Fruit fly (Drosophila melanogaster) whole organism, embryonic: ENCODE measurements around the gene CG31207.
A peak's percentile ranks its signal among the peaks of the same experiment; 100 is the strongest.

ENCODE experiments used
- CG10321 ChIP-seq: fragments of 200-800 bp; sonication (Bioruptor generic); IDR thresholded peaks from 2 replicates; pipeline ENCODE4 v1.3.6; 2022; ENCODE audit warnings: missing biosample characterization, missing genetic modification characterization
- CG11093 ChIP-seq: fragments of 200-800 bp; sonication (Bioruptor generic); IDR thresholded peaks from 3 replicates; pipeline ENCODE4 v1.3.6; 2022; ENCODE audit warnings: missing biosample characterization, missing genetic modification characterization
- CG11247 ChIP-seq: fragments of 200-800 bp; sonication (Bioruptor generic); IDR thresholded peaks from 2 replicates; pipeline ENCODE4 v1.3.6; 2022; ENCODE audit warnings: missing biosample characterization, missing genetic modification characterization
- CG11456 ChIP-seq: fragments of 200-800 bp; sonication (Bioruptor generic); IDR thresholded peaks from 3 replicates; pipeline ENCODE4 v1.3.6; 2022; ENCODE audit warnings: missing biosample characterization, missing genetic modification characterization
- CG14710 ChIP-seq: fragments of 200-800 bp; sonication (Bioruptor generic); optimal IDR thresholded peaks from 3 replicates; lab custom pipeline; 2019; ENCODE audit warnings: missing biosample characterization, mild to moderate bottlenecking, missing genetic modification characterization, moderate library complexity
- CG15073 ChIP-seq: fragments of 200-800 bp; sonication (Bioruptor generic); optimal IDR thresholded peaks from 2 replicates; lab custom pipeline; 2016; ENCODE audit warnings: missing biosample characterization, missing genetic modification characterization
- CG15514 ChIP-seq: fragments of 200-800 bp; sonication (Bioruptor generic); optimal IDR thresholded peaks from 3 replicates; lab custom pipeline; 2017; ENCODE audit warnings: missing biosample characterization, missing genetic modification characterization, mild to moderate bottlenecking, moderate library complexity, missing genetic modification reagents
- CG15601 ChIP-seq: fragments of 200-800 bp; sonication (Bioruptor generic); optimal IDR thresholded peaks from 3 replicates; lab custom pipeline; 2019; ENCODE audit warnings: missing biosample characterization, mild to moderate bottlenecking, missing genetic modification characterization, moderate library complexity
- CG17186 ChIP-seq: fragments of 200-800 bp; sonication (Bioruptor generic); optimal IDR thresholded peaks from 3 replicates; lab custom pipeline; 2017; ENCODE audit warnings: missing biosample characterization, missing genetic modification reagents, missing genetic modification characterization
- CG18599 ChIP-seq: fragments of 200-800 bp; sonication (Bioruptor generic); optimal IDR thresholded peaks from 3 replicates; lab custom pipeline; 2017; ENCODE audit warnings: missing biosample characterization, missing genetic modification characterization, mild to moderate bottlenecking, moderate library complexity, missing genetic modification reagents
- CG2129 ChIP-seq: fragments of 200-800 bp; sonication (Bioruptor generic); IDR thresholded peaks from 2 replicates; pipeline ENCODE4 v1.3.6; 2022; ENCODE audit warnings: missing biosample characterization, missing genetic modification characterization; ENCODE audit not compliant: partially characterized antibody
- CG2199 ChIP-seq: fragments of 200-800 bp; sonication (Bioruptor generic); IDR thresholded peaks from 3 replicates; pipeline ENCODE4 v1.3.6; 2022; ENCODE audit warnings: missing biosample characterization, missing genetic modification characterization
- CG2875 ChIP-seq: fragments of 200-800 bp; sonication (Bioruptor generic); optimal IDR thresholded peaks from 2 replicates; lab custom pipeline; 2017; ENCODE audit warnings: missing biosample characterization, mild to moderate bottlenecking, missing genetic modification characterization, missing genetic modification reagents
- CG30431 ChIP-seq: fragments of 200-800 bp; sonication (Bioruptor generic); optimal IDR thresholded peaks from 2 replicates; lab custom pipeline; 2017; ENCODE audit warnings: missing biosample characterization, missing genetic modification characterization
- CG33213 ChIP-seq: fragments of 200-800 bp; sonication (Bioruptor generic); optimal IDR thresholded peaks from 3 replicates; lab custom pipeline; 2016; ENCODE audit warnings: missing biosample characterization, missing genetic modification characterization
- CG34376 ChIP-seq: fragments of 200-800 bp; sonication (Bioruptor generic); optimal IDR thresholded peaks from 2 replicates; lab custom pipeline; 2018; ENCODE audit warnings: missing biosample characterization, mild to moderate bottlenecking, missing genetic modification characterization
- CG4360 ChIP-seq: fragments of 200-800 bp; sonication (Bioruptor generic); IDR thresholded peaks from 2 replicates; pipeline ENCODE4 v1.3.6; 2022; ENCODE audit warnings: missing biosample characterization, missing genetic modification characterization
- CG4424 ChIP-seq: fragments of 200-800 bp; sonication (Bioruptor generic); optimal IDR thresholded peaks from 3 replicates; lab custom pipeline; 2016; ENCODE audit warnings: missing biosample characterization, missing genetic modification characterization
- CG6254 ChIP-seq: fragments of 200-800 bp; sonication (Bioruptor generic); optimal IDR thresholded peaks from 3 replicates; lab custom pipeline; 2017; ENCODE audit warnings: mild to moderate bottlenecking, missing biosample characterization, missing genetic modification reagents, missing genetic modification characterization
- CG6654 ChIP-seq: fragments of 200-800 bp; sonication (Bioruptor generic); optimal IDR thresholded peaks from 2 replicates; lab custom pipeline; 2017; ENCODE audit warnings: missing biosample characterization, mild to moderate bottlenecking, missing genetic modification characterization
- CG6854 ChIP-seq: fragments of 200-800 bp; sonication (Bioruptor generic); optimal IDR thresholded peaks from 3 replicates; lab custom pipeline; 2017; ENCODE audit warnings: missing biosample characterization, mild to moderate bottlenecking, missing genetic modification characterization
- D19B ChIP-seq: fragments of 200-800 bp; sonication (Bioruptor generic); optimal IDR thresholded peaks from 2 replicates; lab custom pipeline; 2017; ENCODE audit warnings: missing biosample characterization, mild to moderate bottlenecking, missing genetic modification characterization
- Deaf1 ChIP-seq: fragments of 200-800 bp; optimal IDR thresholded peaks from 3 replicates; lab custom pipeline; 2019; ENCODE audit warnings: missing biosample characterization, mild to moderate bottlenecking, missing genetic modification characterization, moderate library complexity
- Drgx ChIP-seq: fragments of 200-800 bp; sonication (Bioruptor generic); IDR thresholded peaks from 2 replicates; pipeline ENCODE4 v1.3.6; 2022; ENCODE audit warnings: missing biosample characterization, missing genetic modification characterization
- Fer2 ChIP-seq: fragments of 200-800 bp; sonication (Bioruptor generic); optimal IDR thresholded peaks from 2 replicates; lab custom pipeline; 2018; ENCODE audit warnings: missing biosample characterization, mild to moderate bottlenecking, missing genetic modification characterization, moderate library complexity
- H15 ChIP-seq: fragments of 200-800 bp; sonication (Bioruptor generic); IDR thresholded peaks from 3 replicates; pipeline ENCODE4 v1.3.6; 2022; ENCODE audit warnings: missing biosample characterization, missing genetic modification characterization
- HmgZ ChIP-seq: fragments of 200-800 bp; sonication (Bioruptor generic); optimal IDR thresholded peaks from 2 replicates; lab custom pipeline; 2018; ENCODE audit warnings: missing biosample characterization, mild to moderate bottlenecking, missing genetic modification characterization
- Hmx ChIP-seq: fragments of 200-800 bp; sonication (Bioruptor generic); optimal IDR thresholded peaks from 2 replicates; lab custom pipeline; 2016; ENCODE audit warnings: missing biosample characterization, missing genetic modification characterization
- Med ChIP-seq: fragments of 200-800 bp; sonication (Bioruptor generic); peaks from one replicate; lab custom pipeline; 2016; ENCODE audit warnings: missing biosample characterization, missing genetic modification characterization, mild to moderate bottlenecking, inconsistent platforms, moderate library complexity
- Poxn ChIP-seq: fragments of 200-800 bp; sonication (Bioruptor generic); IDR thresholded peaks from 2 replicates; pipeline ENCODE4 v1.3.6; 2022; ENCODE audit warnings: missing biosample characterization, missing genetic modification characterization
- Six4 ChIP-seq: fragments of 200-800 bp; sonication (Bioruptor generic); optimal IDR thresholded peaks from 2 replicates; lab custom pipeline; 2016; ENCODE audit warnings: missing biosample characterization, missing genetic modification characterization
- YL-1 ChIP-seq: fragments of 200-800 bp; sonication (Bioruptor generic); optimal IDR thresholded peaks from 3 replicates; lab custom pipeline; 2017; ENCODE audit warnings: missing biosample characterization, mild to moderate bottlenecking, missing genetic modification characterization
- chinmo ChIP-seq: fragments of 200-800 bp; sonication (Bioruptor generic); IDR thresholded peaks from 4 replicates; pipeline ENCODE4 v1.3.6; 2022; ENCODE audit warnings: missing biosample characterization, missing genetic modification characterization; ENCODE audit not compliant: partially characterized antibody
- ci ChIP-seq: fragments of 200-800 bp; sonication (Bioruptor generic); IDR thresholded peaks from 3 replicates; pipeline ENCODE4 v1.3.6; 2022; ENCODE audit warnings: missing biosample characterization, missing genetic modification characterization
- corto ChIP-seq: fragments of 200-800 bp; sonication (Bioruptor generic); optimal IDR thresholded peaks from 2 replicates; lab custom pipeline; 2016; ENCODE audit warnings: missing biosample characterization, mild to moderate bottlenecking, missing genetic modification characterization, moderate library complexity
- crc ChIP-seq: fragments of 200-800 bp; sonication (Bioruptor generic); optimal IDR thresholded peaks from 2 replicates; lab custom pipeline; 2016; ENCODE audit warnings: missing biosample characterization, missing genetic modification characterization
- dimm ChIP-seq: fragments of 200-800 bp; sonication (Bioruptor generic); IDR thresholded peaks from 2 replicates; pipeline ENCODE4 v1.3.6; 2022; ENCODE audit warnings: missing biosample characterization, missing genetic modification characterization
- eve ChIP-seq, 2 experiments: fragments of >200 bp; optimal IDR thresholded peaks; 2 replicates each; lab custom pipeline; 2017; ENCODE audit warnings: missing biosample characterization in 2 of 2, missing genetic modification characterization in 2 of 2
- fd64A ChIP-seq: fragments of 200-800 bp; sonication (Bioruptor generic); optimal IDR thresholded peaks from 3 replicates; lab custom pipeline; 2018; ENCODE audit warnings: missing biosample characterization, mild to moderate bottlenecking, missing genetic modification characterization
- fd96Cb ChIP-seq: fragments of 200-800 bp; sonication (Bioruptor generic); optimal IDR thresholded peaks from 2 replicates; lab custom pipeline; 2018; ENCODE audit warnings: missing biosample characterization, mild to moderate bottlenecking, missing genetic modification characterization, moderate library complexity
- fru ChIP-seq: fragments of >200 bp; optimal IDR thresholded peaks from 2 replicates; lab custom pipeline; 2017
- ftz-f1 ChIP-seq: fragments of 200-800 bp; sonication (Bioruptor generic); optimal IDR thresholded peaks from 2 replicates; lab custom pipeline; 2016; ENCODE audit warnings: missing biosample characterization, missing genetic modification characterization
- grau ChIP-seq: fragments of 200-800 bp; optimal IDR thresholded peaks from 3 replicates; lab custom pipeline; 2019; ENCODE audit warnings: missing biosample characterization, mild to moderate bottlenecking, missing genetic modification characterization, moderate library complexity
- insv ChIP-seq, 2 experiments: fragments of 200-800 bp; sonication (Bioruptor generic); optimal IDR thresholded peaks; 3 replicates each; lab custom pipeline; 2016 to 2018; ENCODE audit warnings: missing biosample characterization in 2 of 2, missing genetic modification characterization in 2 of 2
- otp ChIP-seq: fragments of 200-800 bp; sonication (Bioruptor generic); IDR thresholded peaks from 3 replicates; pipeline ENCODE4, ENCODE4 v1.3.6; 2022; ENCODE audit warnings: missing biosample characterization, missing genetic modification characterization
- sens ChIP-seq: fragments of 200-800 bp; sonication (Bioruptor generic); peaks from one replicate; lab custom pipeline; 2016; ENCODE audit warnings: missing biosample characterization, missing genetic modification characterization
- slou ChIP-seq: fragments of 200-800 bp; sonication (Bioruptor generic); optimal IDR thresholded peaks from 3 replicates; lab custom pipeline; 2016; ENCODE audit warnings: missing biosample characterization, missing genetic modification characterization
- tna ChIP-seq: fragments of 200-800 bp; sonication (Bioruptor generic); IDR thresholded peaks from 2 replicates; pipeline ENCODE4 v1.3.6; 2022; ENCODE audit warnings: missing biosample characterization, missing genetic modification characterization; ENCODE audit not compliant: partially characterized antibody
- zen2 ChIP-seq: fragments of 200-800 bp; sonication (Bioruptor generic); IDR thresholded peaks from 3 replicates; pipeline ENCODE4 v1.3.6; 2022; ENCODE audit warnings: missing biosample characterization, missing genetic modification characterization; ENCODE audit not compliant: partially characterized antibody

The CG31207 gene

DNA sequence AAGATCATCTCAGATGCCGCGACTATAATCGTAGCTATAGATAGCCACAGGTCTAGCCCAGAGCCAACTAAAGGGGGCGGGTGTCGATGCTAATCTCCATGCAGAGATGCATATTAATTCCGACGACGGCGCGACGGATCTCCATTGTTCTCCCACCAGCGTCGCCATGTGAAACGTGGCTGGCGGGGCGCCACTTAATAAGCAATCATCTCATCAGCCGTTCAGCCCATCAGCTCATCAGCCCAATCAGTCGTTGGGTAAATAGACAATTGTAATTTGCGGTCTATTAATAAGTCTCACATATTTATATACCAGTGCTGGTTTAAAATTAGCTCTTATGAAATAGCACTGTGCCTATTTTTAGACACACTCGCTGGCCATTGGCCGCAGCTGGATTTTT is 21.3 kb downstream of the CG31207 start (continued):
- no peak for TF ChIP-seq CG18599 (GFP tag; lab: Kevin White, UChicago)
- no peak for TF ChIP-seq Poxn (GFP tag; lab: Robert Waterston, UW)
- TF ChIP-seq CG11093 = no peak
- TF ChIP-seq Hmx = no peak
- TF ChIP-seq Six4 (GFP tag; lab: Kevin White, UChicago) = no peak

DNA sequence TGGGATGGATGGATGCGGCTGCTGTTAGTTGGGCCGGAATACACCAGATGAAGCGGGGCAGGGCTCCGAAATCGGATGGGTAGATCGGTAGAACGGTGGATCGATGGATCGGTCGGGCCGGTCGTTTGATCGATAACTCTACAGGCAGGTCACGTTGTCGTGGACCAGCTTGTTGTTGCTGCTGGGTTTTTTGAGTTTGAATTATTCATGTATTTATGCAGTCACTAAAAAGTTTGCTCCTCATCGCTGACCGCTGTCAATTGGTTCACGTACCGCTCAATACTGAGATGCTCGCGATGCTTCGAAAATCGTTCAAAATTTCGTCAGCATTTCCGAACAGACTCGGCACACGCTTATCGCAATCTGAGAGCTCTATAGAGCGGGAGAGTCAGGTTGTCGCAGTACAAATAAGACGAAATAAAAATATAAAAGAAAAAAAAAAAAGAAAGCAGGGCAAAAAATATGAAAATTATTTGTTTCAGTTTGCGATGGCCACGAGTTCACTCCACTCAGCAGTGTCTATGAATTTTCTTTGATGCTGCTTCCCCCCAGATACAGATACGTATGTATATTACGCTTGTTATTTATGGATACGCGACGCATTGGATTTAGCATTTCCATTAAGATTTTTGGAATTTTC is 22.8 kb downstream of the CG31207 start, which contains the start of gene peg:
Gene peg, minus strand, starts transcription at position 262 of the 640 bp plus-strand sequence.
- TF ChIP-seq YL-1 (GFP tag; lab: Kevin White, UChicago) (no peak), CG2875 (GFP tag; lab: Kevin White, UChicago) (no peak), sens (GFP tag; lab: Kevin White, UChicago) (peak; percentile 57), CG4360 (GFP tag; lab: Robert Waterston, UW) (no peak), CG6854 (GFP tag; lab: Kevin White, UChicago) (no peak), Med (GFP tag; lab: Kevin White, UChicago) (peak; percentile 37), grau (tag; lab: Kevin White, UChicago) (peak; percentile 23), zen2 (GFP tag; lab: Robert Waterston, UW) (no peak), eve (GFP tag; optimal IDR thresholded peaks at IDR 0.05; lab: Kevin White, UChicago) (no peak), HmgZ (tag; lab: Kevin White, UChicago) (no peak), crc (GFP tag; lab: Kevin White, UChicago) (no peak), slou (GFP tag; lab: Kevin White, UChicago) (no peak), CG14710 (no peak), CG11247 (GFP tag; lab: Robert Waterston, UW) (no peak), CG15601 (tag; lab: Kevin White, UChicago) (no peak), CG34376 (GFP tag; lab: Kevin White, UChicago) (peak; percentile 14), fd64A (GFP tag; lab: Kevin White, UChicago) (no peak), CG2129 (no peak), D19B (GFP tag; lab: Kevin White, UChicago) (no peak), CG6654 (GFP tag; lab: Kevin White, UChicago) (no peak), fd96Cb (tag; lab: Kevin White, UChicago) (no peak), chinmo (GFP tag; lab: Robert Waterston, UW) (0 out of 4 replicates have a peak, but pooled peaks have one; percentile 45), tna (no peak), CG6254 (GFP tag; lab: Kevin White, UChicago) (no peak), corto (GFP tag; lab: Kevin White, UChicago) (peak; percentile 14), Fer2 (no peak), CG11456 (GFP tag; lab: Robert Waterston, UW) (no peak), CG33213 (GFP tag; lab: Kevin White, UChicago) (no peak), otp (GFP tag; lab: Robert Waterston, UW) (no peak), insv (GFP tag; optimal IDR thresholded peaks at IDR 0.05; lab: Kevin White, UChicago) (no peak), H15 (GFP tag; lab: Robert Waterston, UW) (no peak), ci (0 out of 3 replicates have a peak, but pooled peaks have one; percentile 28), dimm (GFP tag; lab: Robert Waterston, UW) (no peak), Drgx (GFP tag; lab: Robert Waterston, UW) (peak; percentile 59), CG17186 (GFP tag; lab: Kevin White, UChicago) (no peak), Deaf1 (tag; lab: Kevin White, UChicago) (peak; percentile 61), CG15514 (GFP tag; lab: Kevin White, UChicago) (no peak), ftz-f1 (GFP tag; lab: Kevin White, UChicago) (no peak), fru (lab: Kevin White, UChicago) (no peak), CG10321 (GFP tag; lab: Robert Waterston, UW) (no peak), CG15073 (GFP tag; lab: Kevin White, UChicago) (no peak), CG2199 (GFP tag; lab: Robert Waterston, UW) (0 out of 3 replicates have a peak, but pooled peaks have one; percentile 10), CG30431 (no peak), CG4424 (no peak)
